Worm (Caenorhabditis elegans) whole organism, L2 larva: ENCODE results near the gene msp-33.
A peak's percentile ranks its signal among the peaks of the same experiment; 100 is the strongest.
"Not testable (repeated sequence)": the region's sequence is repeated elsewhere in the genome, so short reads cannot be mapped to it uniquely, and the experiment has no call there.

ENCODE experiments used
- F13H6.1 ChIP-seq: sonication (generic microtip); optimal IDR thresholded peaks from 2 replicates; lab custom pipeline; 2016; ENCODE audit warnings: missing genetic modification characterization, missing compliant biosample characterization
- R02D3.7 ChIP-seq: fragments of 150-350 bp; optimal IDR thresholded peaks from 2 replicates; lab custom pipeline; 2014; ENCODE audit warnings: missing biosample characterization, missing genetic modification characterization
- Y55F3AM.14 ChIP-seq: fragments of 200-800 bp; sonication (Bioruptor generic); optimal IDR thresholded peaks from 2 replicates; lab custom pipeline; 2018; ENCODE audit warnings: mild to moderate bottlenecking, missing genetic modification characterization, missing compliant biosample characterization
- ZK546.5 ChIP-seq: sonication (generic microtip); optimal IDR thresholded peaks from 2 replicates; lab custom pipeline; 2017; ENCODE audit warnings: missing biosample characterization, missing genetic modification characterization
- alr-1 ChIP-seq: fragments of 150-350 bp; optimal IDR thresholded peaks from 2 replicates; lab custom pipeline; 2014; ENCODE audit warnings: missing biosample characterization, missing genetic modification characterization
- aly-2 ChIP-seq: fragments of 150-350 bp; optimal IDR thresholded peaks from 2 replicates; lab custom pipeline; 2014; ENCODE audit warnings: missing biosample characterization, missing genetic modification characterization
- ama-1 ChIP-seq: fragments of 150-350 bp; optimal IDR thresholded peaks from 2 replicates; lab custom pipeline; 2018; ENCODE audit warnings: inconsistent platforms
- blmp-1 ChIP-seq: sonication (generic microtip); optimal IDR thresholded peaks from 2 replicates; lab custom pipeline; 2017; ENCODE audit warnings: missing genetic modification characterization, mild to moderate bottlenecking, missing compliant biosample characterization, antibody characterized with exemption, moderate library complexity; ENCODE audit not compliant: insufficient read depth
- egl-27 ChIP-seq: sonication (generic microtip); optimal IDR thresholded peaks from 3 replicates; lab custom pipeline; 2017; ENCODE audit warnings: missing biosample characterization, missing genetic modification reagents, missing genetic modification characterization
- fos-1 ChIP-seq: fragments of 150-350 bp; optimal IDR thresholded peaks from 2 replicates; lab custom pipeline; 2014; ENCODE audit warnings: missing biosample characterization, missing genetic modification characterization
- mab-5 ChIP-seq: fragments of 150-350 bp; optimal IDR thresholded peaks from 2 replicates; lab custom pipeline; 2014; ENCODE audit warnings: missing biosample characterization, missing genetic modification characterization
- mdl-1 ChIP-seq, 2 experiments: fragments of 150-350 bp in 1 of 2; sonication (generic microtip) in 1 of 2; optimal IDR thresholded peaks; 2 replicates each; lab custom pipeline; 2017; ENCODE audit warnings: missing biosample characterization in 2 of 2, missing genetic modification characterization in 2 of 2
- nhr-10 ChIP-seq: sonication (generic microtip); optimal IDR thresholded peaks from 2 replicates; lab custom pipeline; 2017; ENCODE audit warnings: missing biosample characterization, missing genetic modification characterization
- nhr-11 ChIP-seq: fragments of 150-350 bp; optimal IDR thresholded peaks from 2 replicates; lab custom pipeline; 2014; ENCODE audit warnings: missing biosample characterization, missing genetic modification characterization
- nhr-129 ChIP-seq: fragments of 150-350 bp; optimal IDR thresholded peaks from 2 replicates; lab custom pipeline; 2014; ENCODE audit warnings: missing biosample characterization, missing genetic modification characterization
- nhr-21 ChIP-seq: fragments of 150-350 bp; optimal IDR thresholded peaks from 2 replicates; lab custom pipeline; 2014; ENCODE audit warnings: missing biosample characterization, missing genetic modification characterization
- nhr-23 ChIP-seq: fragments of 150-350 bp; optimal IDR thresholded peaks from 2 replicates; lab custom pipeline; 2014; ENCODE audit warnings: missing biosample characterization, missing genetic modification reagents, missing genetic modification characterization
- nhr-237 ChIP-seq: fragments of 150-350 bp; optimal IDR thresholded peaks from 2 replicates; lab custom pipeline; 2014; ENCODE audit warnings: missing biosample characterization, missing genetic modification characterization
- nhr-25 ChIP-seq: fragments of 150-350 bp; sonication (generic microtip); optimal IDR thresholded peaks from 3 replicates; lab custom pipeline; 2014; ENCODE audit warnings: missing biosample characterization, missing genetic modification characterization
- nhr-6 ChIP-seq: fragments of 150-350 bp; optimal IDR thresholded peaks from 2 replicates; lab custom pipeline; 2014; ENCODE audit warnings: missing biosample characterization, missing genetic modification characterization
- nhr-77 ChIP-seq: fragments of 150-350 bp; optimal IDR thresholded peaks from 2 replicates; lab custom pipeline; 2014; ENCODE audit warnings: missing biosample characterization, missing genetic modification characterization
- peb-1 ChIP-seq: fragments of 150-350 bp; optimal IDR thresholded peaks from 2 replicates; lab custom pipeline; 2014; ENCODE audit warnings: missing biosample characterization, missing genetic modification characterization
- sem-4 ChIP-seq: fragments of 150-350 bp; optimal IDR thresholded peaks from 2 replicates; lab custom pipeline; 2014; ENCODE audit warnings: missing biosample characterization, missing genetic modification reagents, missing genetic modification characterization
- skn-1 ChIP-seq: sonication (generic microtip); optimal IDR thresholded peaks from 2 replicates; lab custom pipeline; 2017; ENCODE audit warnings: missing biosample characterization, missing genetic modification characterization
- sma-3 ChIP-seq: sonication (generic microtip); optimal IDR thresholded peaks from 2 replicates; lab custom pipeline; 2016; ENCODE audit warnings: missing genetic modification reagents, missing genetic modification characterization, missing compliant biosample characterization
- sma-9 ChIP-seq, 2 experiments: fragments of 150-350 bp in 1 of 2; sonication (generic microtip) in 1 of 2; optimal IDR thresholded peaks; 2 replicates each; lab custom pipeline; 2014 to 2016; ENCODE audit warnings: missing genetic modification characterization in 2 of 2, mild to moderate bottlenecking in 1 of 2, missing biosample characterization in 1 of 2, missing compliant biosample characterization in 1 of 2, missing genetic modification reagents in 1 of 2, moderate library complexity in 1 of 2
- snpc-4 ChIP-seq: fragments of 150-350 bp; optimal IDR thresholded peaks from 2 replicates; lab custom pipeline; 2014; ENCODE audit warnings: missing biosample characterization, missing genetic modification characterization
- unc-39 ChIP-seq: fragments of 150-350 bp; optimal IDR thresholded peaks from 2 replicates; lab custom pipeline; 2014; ENCODE audit warnings: missing biosample characterization, missing genetic modification characterization
- unc-55 ChIP-seq: fragments of 150-350 bp; sonication (generic microtip); optimal IDR thresholded peaks from 3 replicates; lab custom pipeline; 2014; ENCODE audit warnings: missing biosample characterization, missing genetic modification reagents, missing genetic modification characterization
- zag-1 ChIP-seq: fragments of 150-350 bp; optimal IDR thresholded peaks from 2 replicates; lab custom pipeline; 2014; ENCODE audit warnings: missing biosample characterization, missing genetic modification characterization
- ztf-1 ChIP-seq: fragments of 200-800 bp; sonication (Bioruptor generic); conservative IDR thresholded peaks from 2 replicates; pipeline ENCODE4 v1.3.6; 2022; ENCODE audit warnings: missing genetic modification characterization, missing compliant biosample characterization
- ztf-11 ChIP-seq: sonication (generic microtip); optimal IDR thresholded peaks from 2 replicates; lab custom pipeline; 2017; ENCODE audit warnings: missing biosample characterization, missing genetic modification characterization

The msp-33 gene

DNA sequence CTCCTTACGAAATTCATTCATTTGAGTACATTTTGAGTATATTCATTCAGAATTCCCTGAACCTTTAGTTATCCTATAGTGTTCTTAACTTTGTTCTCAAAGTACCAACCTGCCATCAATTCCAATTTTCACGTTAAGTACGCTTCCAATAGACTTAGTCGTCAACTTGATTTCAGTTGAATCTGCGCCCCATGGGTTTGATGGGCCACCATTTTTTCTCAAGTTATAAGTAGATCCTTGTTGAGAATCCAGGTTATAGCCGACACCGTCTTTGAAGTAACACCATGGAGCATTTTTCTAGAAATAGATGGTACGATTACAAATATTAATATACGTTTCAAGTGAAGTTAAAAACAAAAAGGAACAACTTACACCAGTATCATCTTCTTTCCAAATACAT is 32.2 kb upstream of the msp-33 start:
- TF ChIP-seq F13H6.1 (tag; lab: Kevin White, UChicago): no peak
- TF ChIP-seq sma-9 (GFP tag; optimal IDR thresholded peaks at IDR 0.05; lab: Kevin White, UChicago): no peak
- TF ChIP-seq sma-9 (tag; optimal IDR thresholded peaks at IDR 0.05; lab: Kevin White, UChicago): no peak
- TF ChIP-seq blmp-1: no peak
- no peak for TF ChIP-seq ama-1 (lab: Kevin White, UChicago)
- TF ChIP-seq nhr-21: no peak
- TF ChIP-seq R02D3.7 (tag; lab: Kevin White, UChicago): no peak
- no peak for TF ChIP-seq nhr-10 (tag; lab: Kevin White, UChicago)
- no peak for TF ChIP-seq snpc-4
- TF ChIP-seq nhr-11 (tag; lab: Kevin White, UChicago): no peak
- TF ChIP-seq ztf-1 (GFP tag; lab: Robert Waterston, UW): no peak
- no peak for TF ChIP-seq mdl-1 (tag; optimal IDR thresholded peaks at IDR 0.05; lab: Kevin White, UChicago)
- TF ChIP-seq fos-1 (tag; lab: Kevin White, UChicago): no peak
- no peak for TF ChIP-seq nhr-129 (tag; lab: Kevin White, UChicago)
- TF ChIP-seq nhr-77 (tag; lab: Kevin White, UChicago): no peak
- TF ChIP-seq skn-1 (tag; lab: Kevin White, UChicago): no peak
- no peak for TF ChIP-seq ZK546.5 (tag; lab: Kevin White, UChicago)
- no peak for TF ChIP-seq egl-27
- no peak for TF ChIP-seq sem-4 (tag; lab: Kevin White, UChicago)

DNA sequence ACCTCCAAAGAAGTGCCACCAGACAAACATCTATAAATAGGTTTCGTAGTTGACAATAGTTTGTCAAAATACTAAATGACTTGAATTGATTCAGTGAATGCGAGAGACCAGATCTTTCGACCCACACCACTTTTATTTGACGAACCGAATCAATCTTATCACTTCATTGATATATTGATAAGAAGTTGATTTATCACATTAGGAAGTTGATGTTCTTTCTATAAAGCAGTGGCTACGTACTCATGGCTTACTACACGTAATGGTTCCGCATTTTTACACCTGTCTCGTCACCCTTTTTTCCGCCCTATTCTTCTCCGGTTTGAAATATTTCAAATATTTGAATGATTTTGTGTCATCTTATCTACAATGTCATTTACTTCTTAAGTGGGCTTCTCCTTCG is 28.1 kb upstream of the msp-33 start:
- peak; percentile 62 for TF ChIP-seq fos-1 (tag; lab: Kevin White, UChicago)
- TF ChIP-seq sma-3 (GFP tag; lab: Kevin White, UChicago): peak; percentile 18
- no peak for TF ChIP-seq Y55F3AM.14 (GFP tag; lab: Kevin White, UChicago)
- TF ChIP-seq aly-2 (tag; lab: Kevin White, UChicago): no peak
- no peak for TF ChIP-seq nhr-11 (tag; lab: Kevin White, UChicago)
- no peak for TF ChIP-seq ama-1 (lab: Kevin White, UChicago)

DNA sequence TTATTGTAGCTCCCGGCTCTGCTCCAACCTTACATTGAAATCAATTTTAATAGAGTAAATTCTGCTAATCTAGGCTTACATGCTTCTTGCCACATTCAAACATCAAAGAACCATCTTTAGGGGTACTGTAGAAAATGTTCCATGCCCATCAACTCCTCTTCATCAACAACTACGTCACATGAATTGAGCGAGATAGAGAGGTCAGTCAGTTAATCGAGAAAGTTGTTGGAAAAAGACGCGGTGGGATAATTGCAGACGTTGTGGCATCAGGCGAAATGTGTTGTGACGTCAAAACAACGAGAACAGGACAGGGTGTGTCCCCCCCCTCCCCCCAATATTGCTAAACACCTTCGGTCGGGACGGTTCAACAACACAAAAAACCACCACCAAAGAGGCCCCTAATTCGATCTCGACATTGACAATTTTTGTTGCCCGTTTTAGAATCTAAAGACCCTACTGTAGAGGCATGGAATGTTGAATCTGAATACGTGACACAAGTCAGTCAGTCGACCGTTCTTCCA is 26.1 kb upstream of the msp-33 start:
- TF ChIP-seq sma-9 (GFP tag; optimal IDR thresholded peaks at IDR 0.05; lab: Kevin White, UChicago) (peak; percentile 3), sma-9 (tag; optimal IDR thresholded peaks at IDR 0.05; lab: Kevin White, UChicago) (no peak), sma-3 (GFP tag; lab: Kevin White, UChicago) (peak; percentile 65), mab-5 (tag; lab: Kevin White, UChicago) (no peak), nhr-25 (tag; lab: Kevin White, UChicago) (peak; percentile 43), peb-1 (tag; lab: Kevin White, UChicago) (no peak)

DNA sequence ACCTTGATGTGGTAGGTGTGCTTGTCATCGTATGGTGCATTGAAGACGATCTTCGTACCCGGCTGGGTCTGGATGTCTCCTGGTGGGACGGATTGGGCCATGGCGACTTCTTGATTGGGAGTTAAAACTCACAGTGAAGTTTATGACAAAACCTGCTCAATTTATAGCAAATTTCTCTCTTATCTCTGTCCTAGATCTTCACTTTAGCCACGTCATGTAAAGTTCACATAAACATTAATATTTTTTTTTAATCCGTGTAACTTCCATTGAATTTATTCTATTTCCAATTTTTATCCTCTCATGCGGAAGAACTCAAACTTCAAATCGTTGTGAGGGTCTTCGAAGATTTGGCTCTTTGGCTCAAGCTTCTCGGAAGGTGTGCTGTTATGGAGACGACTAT is 24.0 kb upstream of the msp-33 start, which contains the start of gene msp-31:
msp-31 (minus strand) TSS at position 101 of the 400 bp plus-strand sequence.
- not testable (repeated sequence) for TF ChIP-seq sem-4 (tag; lab: Kevin White, UChicago); nhr-237; nhr-11 (tag; lab: Kevin White, UChicago)
- TF ChIP-seq, all 48 proteins: peak for 0; not testable (repeated sequence) for 48

DNA sequence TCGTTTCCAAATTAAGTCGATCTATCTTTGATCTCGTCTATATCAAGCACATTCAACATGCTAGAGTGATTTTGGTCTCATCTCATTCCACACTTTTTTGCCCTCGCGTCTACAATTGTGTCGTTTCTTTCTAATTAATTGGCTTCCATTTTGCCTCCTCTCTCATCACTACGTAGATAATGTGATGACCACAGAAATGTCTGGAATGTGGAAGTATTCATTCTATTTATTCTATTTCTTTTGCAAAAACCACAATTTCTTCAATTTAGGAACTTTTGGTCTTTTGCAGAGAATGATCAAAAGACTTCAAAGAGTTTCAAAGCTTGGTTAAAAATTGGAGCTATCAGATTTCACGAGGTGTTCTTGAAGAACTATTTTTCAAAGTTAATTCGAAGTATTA is 23.1 kb upstream of the msp-33 start:
- TF ChIP-seq skn-1 (tag; lab: Kevin White, UChicago) (no peak), peb-1 (tag; lab: Kevin White, UChicago) (no peak), nhr-23 (tag; lab: Kevin White, UChicago) (no peak), mab-5 (tag; lab: Kevin White, UChicago) (no peak), ZK546.5 (tag; lab: Kevin White, UChicago) (no peak), fos-1 (tag; lab: Kevin White, UChicago) (no peak), zag-1 (tag; lab: Kevin White, UChicago) (no peak), alr-1 (tag; lab: Kevin White, UChicago) (no peak), unc-55 (GFP tag; lab: Kevin White, UChicago) (no peak), ama-1 (lab: Kevin White, UChicago) (no peak), blmp-1 (no peak), ztf-11 (tag; lab: Kevin White, UChicago) (no peak), nhr-11 (tag; lab: Kevin White, UChicago) (no peak), sma-3 (GFP tag; lab: Kevin White, UChicago) (no peak), nhr-129 (tag; lab: Kevin White, UChicago) (no peak), nhr-6 (no peak), unc-39 (no peak), nhr-25 (tag; lab: Kevin White, UChicago) (no peak), aly-2 (tag; lab: Kevin White, UChicago) (no peak), mdl-1 (tag; optimal IDR thresholded peaks at IDR 0.05; lab: Kevin White, UChicago) (no peak)
